Fruit fly (Drosophila melanogaster): ENCODE measurements around the gene Phf5a.
A peak's percentile ranks its signal among the peaks of the same experiment; 100 is the strongest.

Gene Phf5a

DNA sequence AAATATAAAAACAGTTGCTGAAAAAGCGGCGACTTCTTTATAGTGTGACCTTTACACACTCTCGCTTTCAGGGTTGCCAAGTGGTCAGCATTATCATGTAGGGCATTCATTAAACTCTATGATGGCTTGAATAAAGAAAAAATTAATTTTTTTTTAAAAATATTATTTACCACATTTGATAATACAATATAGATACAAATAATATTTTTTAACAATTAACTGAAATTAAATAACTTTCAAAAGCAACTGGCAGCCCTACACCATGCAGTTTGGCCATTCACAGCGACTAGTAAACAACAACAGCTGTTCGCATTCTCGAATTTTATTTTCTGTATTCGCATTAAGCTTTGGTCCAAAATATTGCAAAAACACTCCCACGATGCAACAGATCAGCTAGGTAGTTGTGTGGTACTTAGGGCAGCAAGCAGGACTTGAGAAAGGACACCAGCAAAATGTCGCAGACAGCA lies at the start of gene Phf5a, which contains the start of gene CG31638:
TSS of gene Phf5a (minus strand) at position 61 of the 467 bp plus-strand sequence.
TSS of gene CG31638 (plus strand) at position 279 of the 467 bp plus-strand sequence.
- peak; percentile 89 for TF ChIP-seq noc (tag; optimal IDR thresholded peaks at IDR 0.05)

DNA sequence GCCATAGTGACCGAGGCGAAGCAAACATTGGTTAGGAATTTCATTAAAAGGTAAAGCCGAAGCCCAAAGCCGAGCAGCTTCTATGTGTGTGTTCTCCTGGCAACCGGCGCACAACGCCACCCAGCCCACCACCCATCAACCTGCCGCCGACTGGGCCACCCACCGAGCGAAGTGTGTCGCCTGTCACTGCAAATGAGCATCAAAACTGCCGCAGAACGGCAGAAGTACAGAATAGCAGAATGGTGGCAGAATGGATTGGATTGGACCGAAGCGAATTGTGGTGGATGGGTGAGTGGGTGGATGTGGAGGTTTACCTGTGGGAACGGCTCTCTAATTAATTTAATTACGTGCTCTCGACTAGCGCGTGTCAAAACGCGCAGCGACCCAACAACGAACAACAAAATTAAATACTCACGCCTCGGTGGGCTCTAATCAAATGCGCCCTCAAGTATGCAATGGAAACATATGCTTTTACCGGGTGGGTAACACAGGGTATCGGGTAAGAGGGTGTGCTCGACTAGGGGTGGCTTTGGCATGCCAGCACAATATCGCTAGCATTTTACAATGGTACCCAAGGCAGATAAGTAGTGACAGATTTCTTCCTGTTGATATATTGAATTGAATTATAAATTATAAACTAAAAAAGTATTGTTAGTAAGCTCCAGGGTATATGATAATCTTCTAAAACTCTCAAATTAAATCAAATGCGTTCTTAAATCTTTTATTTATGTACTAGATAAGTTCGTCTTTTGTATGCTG lies 49.2 kb upstream of the Phf5a start:
- TF ChIP-seq noc (tag; optimal IDR thresholded peaks at IDR 0.05): no peak

DNA sequence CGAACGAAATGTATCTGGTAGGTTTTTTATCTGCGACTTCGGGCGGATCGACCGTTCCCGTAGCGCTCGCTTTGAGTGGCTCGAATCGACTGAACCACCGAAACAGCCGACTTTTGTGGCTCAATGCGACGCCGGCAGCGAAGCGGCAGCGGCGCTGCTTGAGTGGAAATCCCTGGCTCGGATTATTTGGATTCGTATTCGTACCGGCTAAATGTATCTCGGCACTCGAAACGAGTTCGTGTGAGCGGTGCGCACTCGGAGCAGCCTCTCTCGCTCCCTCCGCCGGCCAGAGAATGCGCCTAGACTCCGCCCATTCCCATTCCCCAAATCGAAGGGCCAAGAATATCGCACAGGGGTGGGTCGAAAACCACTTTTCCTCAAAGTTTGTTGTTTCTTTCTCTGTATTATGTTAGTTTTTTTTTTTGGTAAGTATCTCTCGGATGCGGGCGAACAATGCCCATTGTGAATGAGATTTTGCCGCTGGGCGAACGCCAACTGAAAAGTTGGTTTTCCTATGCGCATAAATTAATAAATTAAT lies 45.5 kb upstream of the Phf5a start:
- TF ChIP-seq noc (tag; optimal IDR thresholded peaks at IDR 0.05): no peak

DNA sequence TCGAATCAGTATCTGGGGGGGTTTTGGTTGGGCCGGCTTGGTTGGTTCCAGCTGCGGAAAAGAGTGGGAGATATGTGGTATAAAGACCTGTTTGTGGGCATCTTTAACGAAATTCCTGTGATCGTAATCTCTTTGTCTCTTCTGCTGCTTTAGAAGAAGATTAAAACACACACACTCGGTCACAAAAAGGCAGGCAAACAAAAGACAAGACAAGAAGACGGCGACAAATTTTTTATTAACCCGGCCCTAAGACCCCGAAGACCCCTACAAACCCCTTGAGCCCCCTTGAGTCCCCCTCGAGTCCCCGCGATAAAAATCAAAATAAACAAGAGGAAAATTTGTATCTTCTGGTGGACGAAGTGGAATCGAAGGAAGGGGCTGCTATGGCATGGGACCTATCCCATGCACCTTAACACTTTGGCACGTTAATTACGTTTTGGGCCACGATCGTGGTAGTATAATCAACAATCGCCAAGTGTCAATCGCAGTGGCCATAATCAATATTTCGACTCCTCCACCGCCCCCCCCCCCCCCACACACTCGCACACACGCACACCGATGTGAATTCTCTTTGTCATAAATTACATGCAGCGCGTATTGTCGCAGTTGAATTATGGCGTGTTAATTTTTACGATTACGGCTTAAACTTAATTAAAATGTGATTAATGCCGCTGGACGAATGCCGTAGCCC lies 43.6 kb upstream of the Phf5a start:
- TF ChIP-seq noc (tag; optimal IDR thresholded peaks at IDR 0.05): no peak

DNA sequence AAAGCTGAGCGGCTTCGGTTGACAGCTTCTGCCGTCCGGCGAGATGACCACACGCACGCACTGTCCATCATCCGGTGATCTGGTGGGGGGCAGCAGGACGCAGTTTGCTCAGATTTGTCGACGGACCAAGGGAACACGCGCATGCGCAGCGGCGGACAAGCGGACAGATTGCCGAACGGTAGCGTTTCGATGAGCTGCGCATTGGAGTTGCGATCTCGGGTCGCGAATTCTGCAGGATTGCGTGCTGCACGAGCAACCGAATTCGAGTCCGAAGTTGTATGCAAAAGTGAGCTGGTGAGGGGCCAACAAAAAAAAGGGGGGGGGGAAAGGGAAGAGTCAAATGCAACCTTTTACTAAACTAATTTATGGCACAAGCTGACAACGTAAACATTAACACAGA lies 43.1 kb upstream of the Phf5a start:
- TF ChIP-seq noc (tag; optimal IDR thresholded peaks at IDR 0.05): no peak

DNA sequence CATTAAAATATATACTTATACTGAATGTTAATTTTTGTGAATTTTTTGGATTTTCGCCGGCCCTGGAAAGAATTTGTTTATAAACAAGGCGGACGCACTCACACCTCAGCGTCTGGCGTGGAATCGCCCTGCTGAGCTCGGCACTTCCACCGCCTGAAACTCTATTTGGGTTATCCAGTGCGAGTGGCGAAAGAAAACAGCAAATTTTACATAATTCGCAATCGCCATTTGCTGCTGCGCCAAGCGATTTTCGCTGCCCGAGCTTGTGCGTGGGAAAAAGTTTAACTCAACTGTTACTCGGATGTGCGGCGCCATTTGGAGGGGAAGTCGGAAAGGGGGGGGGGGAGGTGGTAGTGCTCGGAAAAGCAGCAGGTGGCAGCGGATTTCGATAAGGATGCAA lies 42.3 kb upstream of the Phf5a start:
- no peak for TF ChIP-seq noc (tag; optimal IDR thresholded peaks at IDR 0.05)

DNA sequence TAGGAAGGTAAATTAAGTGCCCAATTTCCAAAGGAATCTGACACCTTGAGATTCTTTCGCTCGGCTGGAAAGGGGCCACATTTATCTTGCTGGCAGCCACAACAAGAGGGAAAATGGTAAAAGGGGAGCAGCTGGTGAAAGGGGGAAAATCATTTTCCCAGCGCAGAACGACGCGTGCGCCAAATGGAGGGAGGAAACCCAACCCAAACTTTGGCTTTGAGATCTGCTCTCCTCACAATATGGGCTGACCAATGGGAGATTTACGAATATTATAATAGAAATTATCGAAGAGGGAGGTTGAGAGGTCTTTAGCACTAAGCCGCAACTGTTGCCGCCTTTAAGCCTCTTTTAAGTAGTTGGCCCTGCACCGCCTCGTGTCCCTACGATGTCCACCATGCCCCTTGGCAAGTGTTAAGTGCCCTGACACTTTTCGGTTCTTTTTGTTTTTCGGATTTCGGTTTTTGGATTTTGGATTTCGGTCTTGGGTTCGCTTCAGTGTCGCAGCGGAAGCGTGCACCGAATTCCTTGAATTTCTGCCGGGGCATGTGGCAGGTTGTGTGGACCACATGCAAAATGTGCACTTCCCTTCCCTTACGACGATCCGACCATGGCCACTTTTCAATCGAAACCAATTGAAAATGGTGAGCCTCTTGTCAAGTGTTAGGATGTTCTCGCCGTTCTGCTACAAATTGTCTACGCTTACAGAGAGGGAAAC lies 41.5 kb upstream of the Phf5a start:
- TF ChIP-seq noc (tag; optimal IDR thresholded peaks at IDR 0.05): no peak

DNA sequence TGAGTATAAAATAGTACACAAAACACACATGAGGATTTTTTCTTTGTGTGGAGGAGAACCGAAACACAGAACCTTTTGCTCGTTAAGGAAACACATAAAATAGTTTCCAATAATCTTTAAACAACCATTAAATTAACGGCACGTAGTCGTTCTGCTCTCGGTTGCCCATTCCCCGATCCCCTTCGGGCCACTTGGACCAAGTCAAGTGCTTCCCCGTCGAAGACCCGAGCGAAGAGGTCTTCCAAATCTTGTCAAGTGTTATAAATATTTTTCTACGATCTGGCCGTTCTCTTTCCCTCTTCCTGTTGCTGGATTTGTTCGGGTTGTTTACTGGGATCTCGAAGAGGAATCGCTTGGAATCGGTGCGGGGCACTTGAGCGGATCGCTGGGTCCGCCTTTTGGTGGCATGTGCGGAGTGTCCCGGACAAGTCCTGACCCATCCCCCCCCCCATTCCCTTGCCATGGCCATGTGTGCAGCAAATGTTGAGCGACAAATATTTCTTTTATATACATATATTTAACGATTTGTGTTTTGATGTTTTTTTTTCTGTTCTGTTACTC lies 40.4 kb upstream of the Phf5a start:
- no peak for TF ChIP-seq noc (tag; optimal IDR thresholded peaks at IDR 0.05)

DNA sequence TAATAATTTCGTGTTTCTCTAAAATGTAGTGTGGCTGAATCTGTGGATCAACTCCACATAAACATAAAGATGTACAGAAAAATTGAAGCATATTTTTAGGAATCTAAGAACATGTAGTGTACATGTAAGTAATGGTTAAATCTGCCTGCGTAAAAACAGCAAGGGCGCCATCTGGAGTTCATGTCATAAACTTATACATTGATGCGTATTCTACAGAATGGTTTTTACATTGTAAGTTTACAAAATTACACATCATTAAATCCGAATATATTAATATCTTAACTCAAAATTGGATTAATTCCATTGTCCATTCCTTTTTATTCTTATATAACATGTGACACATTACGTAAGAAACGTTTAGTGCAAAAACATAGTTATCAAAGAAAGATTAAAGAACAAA lies 36.4 kb upstream of the Phf5a start:
- TF ChIP-seq noc (tag; optimal IDR thresholded peaks at IDR 0.05): no peak

DNA sequence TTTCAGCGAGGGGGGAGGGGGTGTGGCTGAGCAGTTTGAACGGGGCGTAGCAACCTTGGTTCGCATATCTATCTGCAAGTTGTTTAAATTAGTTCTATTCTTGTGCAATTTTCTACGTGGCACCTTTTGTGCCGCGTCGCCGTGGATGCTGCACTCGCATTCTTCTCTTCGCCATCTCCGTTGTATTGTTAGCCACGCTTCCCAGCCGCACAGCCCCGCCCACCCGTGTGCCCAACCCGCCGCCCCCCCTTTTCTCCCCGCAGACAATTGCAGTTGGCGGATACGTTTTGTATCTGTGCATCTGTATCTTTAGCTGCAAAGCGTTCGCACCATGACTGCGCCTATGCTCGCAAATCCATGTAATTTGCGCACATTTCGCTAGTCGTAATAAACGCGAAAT lies 23.3 kb upstream of the Phf5a start:
- no peak for TF ChIP-seq noc (tag; optimal IDR thresholded peaks at IDR 0.05)

DNA sequence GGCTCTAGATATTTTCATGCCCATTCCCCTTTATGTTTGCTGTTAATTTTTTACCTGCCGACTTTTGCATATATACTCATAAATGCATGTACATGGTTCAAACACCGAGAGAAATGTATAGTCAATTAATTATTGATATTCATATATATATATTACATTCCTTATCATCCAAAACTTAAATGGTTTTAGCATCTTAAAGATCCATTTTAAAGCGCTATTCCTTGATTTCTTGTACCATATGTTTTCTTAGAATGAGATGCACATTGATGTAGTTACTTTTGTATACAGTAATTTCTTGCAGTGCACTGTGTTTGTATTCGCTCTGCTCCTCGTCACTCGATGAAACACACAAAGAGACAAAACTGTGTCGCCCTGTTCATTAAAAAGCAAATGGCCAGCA lies 18.0 kb upstream of the Phf5a start:
- TF ChIP-seq noc (tag; optimal IDR thresholded peaks at IDR 0.05): no peak

DNA sequence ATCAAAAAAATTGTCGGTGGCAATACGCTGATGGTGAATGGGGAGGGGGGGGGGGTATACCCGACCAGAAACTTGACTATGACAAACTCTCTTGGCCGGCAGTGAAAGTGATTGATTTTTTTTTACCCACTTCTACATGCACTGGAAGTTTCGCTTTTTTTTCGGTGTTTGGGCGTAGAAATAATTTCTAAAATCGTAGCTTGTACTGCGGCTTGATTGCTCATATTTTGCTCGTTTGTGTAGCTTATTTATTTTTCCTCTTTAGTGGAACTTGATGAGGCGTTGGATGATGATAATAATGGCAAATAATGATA lies 13.0 kb upstream of the Phf5a start:
- TF ChIP-seq noc (tag; optimal IDR thresholded peaks at IDR 0.05): no peak

DNA sequence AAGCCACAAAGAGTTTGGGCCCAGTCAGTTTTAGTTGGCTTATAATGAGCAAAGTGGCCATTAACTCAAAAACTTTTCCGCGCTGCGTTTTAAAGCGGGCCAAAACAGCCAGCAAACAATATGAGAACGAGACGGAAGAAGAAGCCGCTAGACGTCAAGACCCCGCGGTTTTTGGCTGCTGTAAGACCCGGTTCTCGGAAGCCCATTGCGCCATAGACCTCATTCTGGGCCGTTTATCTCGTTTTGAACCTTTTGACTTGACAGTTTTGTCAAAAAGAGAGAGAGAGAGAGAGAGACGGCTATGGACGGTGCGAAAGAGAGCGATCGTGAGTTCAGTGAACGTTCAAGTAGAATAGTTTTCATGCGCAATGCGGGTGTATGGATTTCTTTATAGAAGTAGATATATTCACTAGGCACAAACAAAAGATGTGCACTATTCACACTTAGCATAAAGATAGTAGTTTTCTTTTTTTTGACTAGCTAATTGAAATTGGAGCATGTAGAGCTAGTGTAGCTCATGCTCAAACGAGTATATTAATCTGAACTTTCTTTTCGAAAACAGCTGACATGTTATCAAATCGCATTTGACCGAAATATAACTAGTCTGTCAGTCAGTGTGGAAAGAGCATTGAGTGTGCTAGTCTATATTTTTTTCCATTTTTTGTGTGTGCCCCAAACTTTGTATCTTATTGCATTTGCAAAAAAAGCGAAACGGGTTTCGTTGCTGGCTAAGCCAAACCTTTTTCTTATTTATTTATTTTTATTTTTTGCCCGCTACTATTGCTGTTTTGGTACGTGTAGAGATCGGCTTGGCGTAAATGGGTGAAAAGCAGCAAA lies 12.5 kb upstream of the Phf5a start:
- no peak for TF ChIP-seq noc (tag; optimal IDR thresholded peaks at IDR 0.05)

DNA sequence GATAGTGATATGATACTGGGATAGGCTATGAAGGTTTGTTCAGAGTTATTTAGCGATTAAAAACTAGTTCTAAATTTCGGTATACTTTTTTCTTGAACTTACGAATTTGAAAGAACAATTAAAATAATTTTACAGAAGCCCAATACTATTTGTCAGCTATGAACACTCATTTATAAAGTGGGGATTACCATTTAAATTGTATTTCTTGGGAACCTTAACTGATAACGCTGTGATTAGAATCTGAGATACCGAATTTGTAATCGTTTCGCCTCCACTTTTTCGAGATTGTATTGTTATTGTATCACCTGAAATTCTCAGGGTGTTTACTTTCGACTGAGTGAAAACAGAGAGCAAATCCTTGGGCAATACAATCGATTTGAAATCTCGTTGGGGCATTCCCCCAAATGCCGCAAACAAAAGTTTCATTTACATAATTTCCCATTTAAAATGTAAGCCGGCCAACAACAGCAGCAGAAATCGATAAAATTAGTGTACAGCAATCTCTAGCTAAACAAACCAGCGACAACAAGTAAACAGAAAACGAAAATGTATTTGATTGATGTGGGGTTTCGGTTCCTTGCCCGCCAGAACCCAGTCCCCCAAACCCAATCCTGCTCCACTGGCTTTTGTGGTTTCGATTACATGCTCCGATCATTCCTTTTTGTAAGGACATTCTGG lies 10.1 kb upstream of the Phf5a start:
- no peak for TF ChIP-seq noc (tag; optimal IDR thresholded peaks at IDR 0.05)

DNA sequence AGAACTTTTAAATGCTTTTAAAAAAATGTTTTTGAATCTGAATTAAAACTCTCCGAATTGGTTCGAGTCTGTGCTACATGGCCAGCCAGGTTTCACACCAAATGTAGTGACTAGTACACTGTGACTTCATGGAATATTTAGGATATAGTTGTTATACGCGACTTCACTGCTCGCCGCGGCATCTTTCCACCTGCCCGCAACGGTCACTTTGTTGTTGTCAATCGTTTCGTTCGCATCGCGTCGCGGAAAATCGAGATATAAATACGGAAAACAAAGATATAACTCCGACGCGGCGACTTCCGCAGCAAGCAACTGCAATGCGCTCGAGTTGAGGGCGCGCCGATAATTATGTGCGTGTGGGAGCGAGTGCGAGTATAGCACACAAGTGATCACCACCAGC lies 7.8 kb upstream of the Phf5a start, which contains the start of gene CG31637:
TSS of gene CG31637 (plus strand) at position 200 of the 400 bp plus-strand sequence.
- no peak for TF ChIP-seq noc (tag; optimal IDR thresholded peaks at IDR 0.05)
